Fruit fly (Drosophila melanogaster): ENCODE measurements around the gene NimC3.

DNA sequence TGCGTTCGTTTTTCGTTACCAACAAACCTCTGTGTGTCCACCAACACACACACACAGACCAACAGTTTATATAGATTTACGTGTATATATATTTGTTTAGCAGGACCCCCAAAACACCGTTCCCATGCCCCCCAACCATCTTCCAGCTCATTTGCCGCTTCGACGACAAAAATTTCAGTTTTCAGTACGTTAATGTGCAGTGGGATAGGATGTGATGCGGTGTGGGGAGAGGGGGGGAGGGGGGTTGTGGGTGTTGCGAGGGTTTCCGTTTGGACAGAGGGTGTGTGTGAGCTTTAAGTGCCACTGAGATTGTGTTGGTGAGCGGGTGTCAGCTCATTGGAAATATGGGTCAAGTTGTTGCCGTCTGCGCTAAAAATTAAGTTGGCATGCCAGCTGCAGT, 34.9 kb upstream of the NimC3 start:
- TF ChIP-seq achi (GFP tag; optimal IDR thresholded peaks at IDR 0.05) (no peak), CG9139 (GFP tag; optimal IDR thresholded peaks at IDR 0.05) (no peak), Sox102F (GFP tag; optimal IDR thresholded peaks at IDR 0.05) (no peak), Smox (GFP tag; optimal IDR thresholded peaks at IDR 0.05) (no peak), dac (GFP tag; optimal IDR thresholded peaks at IDR 0.05) (no peak), Hr39 (GFP tag; optimal IDR thresholded peaks at IDR 0.05) (no peak), CG11294 (GFP tag; IDR thresholded peaks at IDR 0.05) (no peak), CG32006 (GFP tag; optimal IDR thresholded peaks at IDR 0.05) (no peak), pdm3 (GFP tag; optimal IDR thresholded peaks at IDR 0.05) (no peak), CG7368 (GFP tag; optimal IDR thresholded peaks at IDR 0.05) (no peak), vri (GFP tag; optimal IDR thresholded peaks at IDR 0.05) (no peak)

Data from whole organism, prepupa.